Worm (Caenorhabditis elegans): ENCODE data around the gene srh-235.

ce11 chrV:17486034-17486433 lies 14.6 kb upstream of the srh-235 start, which contains the start of gene scl-24:
- TF ChIP-seq tab-1 (GFP tag; IDR thresholded peaks at IDR 0.05) (no peak), flt-1 (GFP tag; IDR thresholded peaks at IDR 0.05) (no peak), ref-1 (GFP tag; conservative IDR thresholded peaks at IDR 0.05) (no peak), med-1 (GFP tag; optimal IDR thresholded peaks at IDR 0.05; ENCODE audit: insufficient read depth) (no peak)
